Worm (Caenorhabditis elegans) whole organism, midembryonic: ENCODE results near the gene F22E5.23.

Experiments used
- flt-1 ChIP-seq: fragments of 200-800 bp; sonication (Bioruptor generic); IDR thresholded peaks from 2 replicates; pipeline ENCODE4 v1.3.6; 2022; ENCODE audit warnings: missing genetic modification characterization, missing compliant biosample characterization
- klf-2 ChIP-seq: fragments of 200-800 bp; sonication (Bioruptor generic); conservative IDR thresholded peaks from 2 replicates; pipeline ENCODE4 v1.3.6; 2022; ENCODE audit warnings: missing genetic modification reagents, missing genetic modification characterization, missing compliant biosample characterization
- med-1 ChIP-seq: sonication (generic microtip); optimal IDR thresholded peaks from 2 replicates; lab custom pipeline; 2017; ENCODE audit warnings: missing genetic modification characterization, mild to moderate bottlenecking, missing compliant biosample characterization, antibody characterized with exemption, missing genetic modification reagents; ENCODE audit not compliant: insufficient read depth
- ref-1 ChIP-seq: fragments of 200-800 bp; sonication (Bioruptor generic); conservative IDR thresholded peaks from 2 replicates; pipeline ENCODE4 v1.3.6; 2022; ENCODE audit warnings: missing genetic modification reagents, missing genetic modification characterization, missing compliant biosample characterization
- ztf-23 ChIP-seq: fragments of 200-800 bp; sonication (Bioruptor generic); IDR thresholded peaks from 2 replicates; pipeline ENCODE4 v1.3.6; 2022; ENCODE audit warnings: missing genetic modification reagents, missing genetic modification characterization, missing compliant biosample characterization
- ztf-29 ChIP-seq: fragments of 200-800 bp; sonication (Bioruptor generic); IDR thresholded peaks from 2 replicates; pipeline ENCODE4 v1.3.6; 2022; ENCODE audit warnings: missing genetic modification reagents, missing genetic modification characterization, missing compliant biosample characterization

- TF ChIP-seq med-1 (GFP tag; lab: Kevin White, UChicago) (no peak), flt-1 (GFP tag; lab: Robert Waterston, UW) (no peak), ztf-29 (GFP tag; lab: Robert Waterston, UW) (no peak), ref-1 (GFP tag; lab: Robert Waterston, UW) (no peak), ztf-23 (no peak), klf-2 (GFP tag; lab: Robert Waterston, UW) (no peak)
Observed at ce11 chrII:2649539-2649938, 8.5 kb downstream of the F22E5.23 start, which contains the start of the genes F22E5.13 and F22E5.6.
